Worm (Caenorhabditis elegans) whole organism, late embryonic: ENCODE data around the gene sap-49.

Source experiments
- C38D4.7 ChIP-seq: fragments of 200-800 bp; sonication (Bioruptor generic); optimal IDR thresholded peaks from 2 replicates; lab custom pipeline; 2018; ENCODE audit warnings: mild to moderate bottlenecking, missing genetic modification characterization, moderate library complexity, missing compliant biosample characterization
- K02D7.2 ChIP-seq: sonication (generic microtip); optimal IDR thresholded peaks from 2 replicates; lab custom pipeline; 2017; ENCODE audit warnings: mild to moderate bottlenecking, missing genetic modification characterization, missing compliant biosample characterization
- K09A11.1 ChIP-seq: sonication (generic microtip); optimal IDR thresholded peaks from 2 replicates; lab custom pipeline; 2017; ENCODE audit warnings: antibody characterized with exemption, mild to moderate bottlenecking, missing genetic modification characterization, missing compliant biosample characterization; ENCODE audit not compliant: insufficient read depth
- T23F11.4 ChIP-seq: fragments of 200-800 bp; sonication (Bioruptor generic); optimal IDR thresholded peaks from 2 replicates; lab custom pipeline; 2018; ENCODE audit warnings: mild to moderate bottlenecking, missing genetic modification characterization, missing compliant biosample characterization
- Y22D7AL.16 ChIP-seq: sonication (generic microtip); optimal IDR thresholded peaks from 2 replicates; lab custom pipeline; 2016; ENCODE audit warnings: missing genetic modification characterization, missing compliant biosample characterization
- ahr-1 ChIP-seq: sonication (generic microtip); optimal IDR thresholded peaks from 2 replicates; lab custom pipeline; 2016; ENCODE audit warnings: missing genetic modification characterization, missing compliant biosample characterization
- ama-1 ChIP-seq: fragments of 150-350 bp; optimal IDR thresholded peaks from 2 replicates; lab custom pipeline; 2014
- ceh-14 ChIP-seq: sonication (generic microtip); optimal IDR thresholded peaks from 2 replicates; lab custom pipeline; 2016; ENCODE audit warnings: missing genotype, missing genetic modification characterization, missing compliant biosample characterization
- ceh-18 ChIP-seq: sonication (generic microtip); optimal IDR thresholded peaks from 2 replicates; lab custom pipeline; 2016; ENCODE audit warnings: missing genetic modification characterization, missing compliant biosample characterization
- ceh-19 ChIP-seq: fragments of 200-800 bp; sonication (Bioruptor generic); optimal IDR thresholded peaks from 2 replicates; lab custom pipeline; 2018; ENCODE audit warnings: mild to moderate bottlenecking, missing genetic modification characterization, missing compliant biosample characterization
- ceh-22 ChIP-seq: sonication (generic microtip); optimal IDR thresholded peaks from 2 replicates; lab custom pipeline; 2017; ENCODE audit warnings: missing biosample characterization, missing genetic modification characterization
- ceh-30 ChIP-seq: fragments of 150-350 bp; optimal IDR thresholded peaks from 2 replicates; lab custom pipeline; 2014; ENCODE audit warnings: missing biosample characterization, missing genetic modification characterization
- ceh-31 ChIP-seq: sonication (generic microtip); optimal IDR thresholded peaks from 2 replicates; lab custom pipeline; 2016; ENCODE audit warnings: missing genetic modification characterization, missing compliant biosample characterization
- ceh-45 ChIP-seq: fragments of 200-800 bp; sonication (Bioruptor generic); IDR thresholded peaks from 2 replicates; pipeline ENCODE4 v1.3.6; 2022; ENCODE audit warnings: missing genetic modification reagents, missing genetic modification characterization, missing compliant biosample characterization
- ceh-48 ChIP-seq: sonication (generic microtip); optimal IDR thresholded peaks from 2 replicates; lab custom pipeline; 2016; ENCODE audit warnings: missing genetic modification characterization, inconsistent platforms, missing compliant biosample characterization
- ceh-9 ChIP-seq: sonication (generic microtip); optimal IDR thresholded peaks from 2 replicates; lab custom pipeline; 2016; ENCODE audit warnings: mild to moderate bottlenecking, missing genetic modification characterization, inconsistent platforms, missing compliant biosample characterization
- che-1 ChIP-seq: sonication (generic microtip); optimal IDR thresholded peaks from 2 replicates; lab custom pipeline; 2016; ENCODE audit warnings: mild to moderate bottlenecking, missing genetic modification characterization, missing compliant biosample characterization
- elt-2 ChIP-seq: sonication (generic microtip); optimal IDR thresholded peaks from 2 replicates; lab custom pipeline; 2016; ENCODE audit warnings: missing genetic modification reagents, missing genetic modification characterization, missing compliant biosample characterization
- elt-4 ChIP-seq: sonication (generic microtip); optimal IDR thresholded peaks from 2 replicates; lab custom pipeline; 2016; ENCODE audit warnings: missing genetic modification characterization, missing compliant biosample characterization
- ets-4 ChIP-seq: sonication (generic microtip); optimal IDR thresholded peaks from 2 replicates; lab custom pipeline; 2016; ENCODE audit warnings: missing genetic modification characterization, missing compliant biosample characterization
- fax-1 ChIP-seq: sonication (generic microtip); optimal IDR thresholded peaks from 2 replicates; lab custom pipeline; 2016; ENCODE audit warnings: missing genotype, missing genetic modification characterization, missing compliant biosample characterization
- fkh-10 ChIP-seq: fragments of 150-350 bp; optimal IDR thresholded peaks from 2 replicates; lab custom pipeline; 2014; ENCODE audit warnings: missing biosample characterization, missing genetic modification reagents, missing genetic modification characterization
- fkh-6 ChIP-seq: sonication (generic microtip); optimal IDR thresholded peaks from 2 replicates; lab custom pipeline; 2016; ENCODE audit warnings: missing genetic modification characterization, missing compliant biosample characterization
- gmeb-2 ChIP-seq: sonication (generic microtip); optimal IDR thresholded peaks from 2 replicates; lab custom pipeline; 2016; ENCODE audit warnings: missing genetic modification characterization, inconsistent platforms, missing compliant biosample characterization
- hlh-13 ChIP-seq: fragments of 200-800 bp; sonication (Bioruptor generic); optimal IDR thresholded peaks from 2 replicates; lab custom pipeline; 2018; ENCODE audit warnings: mild to moderate bottlenecking, missing genetic modification characterization, missing compliant biosample characterization
- hlh-8 ChIP-seq: sonication (generic microtip); optimal IDR thresholded peaks from 2 replicates; lab custom pipeline; 2016; ENCODE audit warnings: missing genotype, missing genetic modification characterization, missing compliant biosample characterization
- nfya-1 ChIP-seq: sonication (generic microtip); optimal IDR thresholded peaks from 2 replicates; lab custom pipeline; 2017; ENCODE audit warnings: missing genetic modification characterization, mild to moderate bottlenecking, missing compliant biosample characterization, antibody characterized with exemption, moderate library complexity
- nhr-232 ChIP-seq: sonication (generic microtip); optimal IDR thresholded peaks from 2 replicates; lab custom pipeline; 2016; ENCODE audit warnings: missing genetic modification characterization, missing compliant biosample characterization
- odd-2 ChIP-seq: sonication (generic microtip); optimal IDR thresholded peaks from 2 replicates; lab custom pipeline; 2017; ENCODE audit warnings: antibody characterized with exemption, mild to moderate bottlenecking, missing genetic modification characterization, missing compliant biosample characterization
- pag-3 ChIP-seq: sonication (generic microtip); optimal IDR thresholded peaks from 2 replicates; lab custom pipeline; 2016; ENCODE audit warnings: missing compliant biosample characterization, missing genetic modification characterization, borderline replicate concordance
- pax-1 ChIP-seq: fragments of 150-350 bp; optimal IDR thresholded peaks from 2 replicates; lab custom pipeline; 2014; ENCODE audit warnings: missing biosample characterization, missing genetic modification characterization
- pha-4 ChIP-seq: fragments of 150-350 bp; optimal IDR thresholded peaks from 2 replicates; lab custom pipeline; 2018; ENCODE audit warnings: missing biosample characterization, missing genetic modification reagents, missing genetic modification characterization
- pros-1 ChIP-seq: fragments of 150-350 bp; optimal IDR thresholded peaks from 2 replicates; lab custom pipeline; 2014; ENCODE audit warnings: missing biosample characterization, missing genetic modification reagents, missing genetic modification characterization
- ref-2 ChIP-seq: sonication (generic microtip); optimal IDR thresholded peaks from 2 replicates; lab custom pipeline; 2016; ENCODE audit warnings: missing genetic modification characterization, missing compliant biosample characterization
- tbx-2 ChIP-seq: sonication (generic microtip); optimal IDR thresholded peaks from 2 replicates; lab custom pipeline; 2016; ENCODE audit warnings: missing genetic modification characterization, missing compliant biosample characterization
- tbx-7 ChIP-seq: sonication (generic microtip); optimal IDR thresholded peaks from 2 replicates; lab custom pipeline; 2016; ENCODE audit warnings: missing genotype, missing genetic modification characterization, missing compliant biosample characterization
- unc-3 ChIP-seq, 2 experiments: fragments of 200-800 bp in 1 of 2; sonication (Bioruptor generic) in 1 of 2; sonication (generic microtip) in 1 of 2; conservative IDR thresholded peaks in 1 of 2; optimal IDR thresholded peaks in 1 of 2; 2 replicates each; pipeline versions ENCODE4 v1.3.6 to Lab custom; 2016 to 2022; ENCODE audit warnings: missing compliant biosample characterization in 2 of 2, missing genetic modification characterization in 2 of 2, missing genetic modification reagents in 1 of 2
- unc-86 ChIP-seq: sonication (generic microtip); optimal IDR thresholded peaks from 2 replicates; lab custom pipeline; 2016; ENCODE audit warnings: missing genetic modification characterization, missing compliant biosample characterization
- zip-5 ChIP-seq: sonication (generic microtip); optimal IDR thresholded peaks from 2 replicates; lab custom pipeline; 2016; ENCODE audit warnings: missing genetic modification characterization, missing compliant biosample characterization
- ztf-16 ChIP-seq: sonication (generic microtip); optimal IDR thresholded peaks from 2 replicates; lab custom pipeline; 2017; ENCODE audit warnings: missing genetic modification characterization, missing compliant biosample characterization

Gene sap-49

ce11 chrII:8075324-8075810 lies 39.8 kb upstream of the sap-49 start, which contains the start of gene K02C4.2 (continued):
- TF ChIP-seq gmeb-2 (tag; lab: Kevin White, UChicago) (no peak), unc-3 (GFP tag; conservative IDR thresholded peaks at IDR 0.05; lab: Robert Waterston, UW) (no peak), unc-3 (tag; optimal IDR thresholded peaks at IDR 0.05; lab: Kevin White, UChicago) (no peak), T23F11.4 (GFP tag; lab: Kevin White, UChicago) (peak; percentile 45), ceh-31 (tag; lab: Kevin White, UChicago) (peak; percentile 10), K02D7.2 (peak; percentile 5), hlh-8 (tag; lab: Kevin White, UChicago) (no peak), ets-4 (tag; lab: Kevin White, UChicago) (no peak), Y22D7AL.16 (no peak), ama-1 (lab: Kevin White, UChicago) (no peak), fkh-6 (tag; lab: Kevin White, UChicago) (peak; percentile 46), ref-2 (peak; percentile 59), ceh-9 (tag; lab: Kevin White, UChicago) (no peak), ceh-18 (tag; lab: Kevin White, UChicago) (peak; percentile 57), nhr-232 (tag; lab: Kevin White, UChicago) (peak; percentile 64), elt-4 (tag; lab: Kevin White, UChicago) (no peak), tbx-7 (tag; lab: Kevin White, UChicago) (peak; percentile 9), unc-86 (tag; lab: Kevin White, UChicago) (peak; percentile 37), pag-3 (tag; lab: Kevin White, UChicago) (no peak), ceh-45 (GFP tag; lab: Robert Waterston, UW) (0 out of 2 replicates have a peak, but pooled peaks have one; percentile 30), fkh-10 (GFP tag; lab: Kevin White, UChicago) (no peak), ztf-16 (tag; lab: Kevin White, UChicago) (peak; percentile 67), che-1 (tag; lab: Kevin White, UChicago) (peak; percentile 71), ceh-30 (tag; lab: Kevin White, UChicago) (no peak), ceh-22 (tag; lab: Kevin White, UChicago) (peak; percentile 45), hlh-13 (peak; percentile 57), pha-4 (tag; lab: Kevin White, UChicago) (no peak), ceh-19 (GFP tag; lab: Kevin White, UChicago) (no peak)

- TF ChIP-seq ref-2: no peak
- TF ChIP-seq hlh-13: no peak
- TF ChIP-seq nfya-1 (tag; lab: Kevin White, UChicago): no peak
- TF ChIP-seq unc-3 (GFP tag; conservative IDR thresholded peaks at IDR 0.05; lab: Robert Waterston, UW): no peak
- TF ChIP-seq unc-3 (tag; optimal IDR thresholded peaks at IDR 0.05; lab: Kevin White, UChicago): no peak
- no peak for TF ChIP-seq fax-1 (tag; lab: Kevin White, UChicago)
- TF ChIP-seq ztf-16 (tag; lab: Kevin White, UChicago): no peak
- TF ChIP-seq odd-2 (tag; lab: Kevin White, UChicago): no peak
- no peak for TF ChIP-seq ahr-1 (tag; lab: Kevin White, UChicago)
- no peak for TF ChIP-seq pha-4 (tag; lab: Kevin White, UChicago)
- TF ChIP-seq ceh-48 (tag; lab: Kevin White, UChicago): no peak
- no peak for TF ChIP-seq C38D4.7
- no peak for TF ChIP-seq pax-1 (tag; lab: Kevin White, UChicago)
- TF ChIP-seq ceh-9 (tag; lab: Kevin White, UChicago): no peak
- TF ChIP-seq zip-5: no peak
- TF ChIP-seq tbx-2 (tag; lab: Kevin White, UChicago): no peak
- TF ChIP-seq pros-1: no peak
- TF ChIP-seq ceh-14: no peak
- TF ChIP-seq K09A11.1 (tag; lab: Kevin White, UChicago): no peak
Observed at ce11 chrII:8074058-8074457, 38.5 kb upstream of the sap-49 start.

ce11 chrII:8073222-8073621 lies 37.7 kb upstream of the sap-49 start, which contains the start of gene gpcp-2:
Gene gpcp-2 (minus strand): TSS chrII:8073374.
- TF ChIP-seq elt-2 (tag; lab: Kevin White, UChicago): peak; percentile 24
- no peak for TF ChIP-seq K09A11.1 (tag; lab: Kevin White, UChicago)
